Fruit fly (Drosophila melanogaster): ENCODE results near the gene CG32533.

The CG32533 gene

DNA sequence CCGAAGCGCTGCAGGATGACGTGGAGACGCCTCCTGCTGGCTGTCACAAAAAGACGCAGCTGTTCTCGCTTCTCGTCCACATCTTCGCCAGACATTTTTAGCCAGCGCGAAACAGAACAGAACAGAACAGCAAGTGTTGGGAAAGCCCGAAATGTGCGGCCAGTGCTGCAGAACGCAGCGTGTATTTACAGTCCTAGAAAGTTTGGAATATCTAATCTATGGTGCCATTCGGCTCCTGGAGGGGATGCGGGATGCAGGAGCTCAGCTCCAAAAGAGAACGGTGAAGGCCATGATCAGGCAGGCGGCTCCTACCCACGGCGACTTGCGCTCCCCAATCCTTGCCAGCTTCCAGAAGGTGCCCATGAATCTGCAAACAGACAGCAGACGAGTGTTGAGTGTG, 15.1 kb upstream of the CG32533 start, which contains the start of gene CG12204:
TSS of gene CG12204 (minus strand) at position 117 of the 400 bp plus-strand sequence.
- peak in 1 of 2 experiments; percentile 18 for TF ChIP-seq ss (GFP tag; optimal IDR thresholded peaks at IDR 0.05)
- TF ChIP-seq OdsH (GFP tag; optimal IDR thresholded peaks at IDR 0.05), result no peak
- TF ChIP-seq lz (GFP tag; optimal IDR thresholded peaks at IDR 0.05), result peak; percentile 31
- TF ChIP-seq Eip78C (GFP tag), result peak; percentile 65
- peak; percentile 35 for TF ChIP-seq topi (GFP tag; optimal IDR thresholded peaks at IDR 0.05)
- TF ChIP-seq CG11762 (GFP tag; optimal IDR thresholded peaks at IDR 0.05; ENCODE audit: insufficient read depth), result no peak
- TF ChIP-seq esn (GFP tag; optimal IDR thresholded peaks at IDR 0.05), result peak; percentile 51
- peak; percentile 3 for TF ChIP-seq CG31627 (GFP tag; optimal IDR thresholded peaks at IDR 0.05)
- TF ChIP-seq cyc (GFP tag; optimal IDR thresholded peaks at IDR 0.05), result peak; percentile 35
- TF ChIP-seq svp (GFP tag), result no peak

DNA sequence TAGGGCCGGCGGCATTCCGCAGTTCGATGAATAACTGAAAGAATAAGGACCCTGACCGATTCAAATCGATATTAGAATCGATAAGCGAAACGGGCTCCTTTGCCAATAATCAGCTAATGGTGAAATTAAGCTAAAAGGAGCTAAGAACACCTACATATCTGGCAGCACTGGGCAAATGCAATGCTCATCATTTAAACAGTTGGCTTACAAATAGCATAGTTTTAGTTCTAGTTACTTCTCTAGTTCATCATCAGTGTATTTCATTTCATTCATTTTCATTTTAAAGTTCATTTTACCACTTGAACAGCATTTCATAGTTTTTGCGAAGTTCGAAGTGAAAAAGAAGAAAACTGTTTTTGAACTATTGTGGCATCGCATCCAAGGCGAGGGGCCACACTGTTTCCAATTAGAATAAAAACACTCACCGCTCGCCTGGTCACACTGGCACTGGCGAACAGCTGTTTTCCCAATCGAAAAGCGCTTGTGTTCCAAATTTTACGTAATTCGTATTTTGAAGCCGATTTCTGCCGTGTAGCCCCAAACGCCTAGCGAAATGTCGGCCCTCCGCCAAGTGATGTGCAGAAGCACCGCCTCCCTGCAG, 12.9 kb upstream of the CG32533 start, which contains the start of the genes pcm and ND-18:
TSS of gene pcm (minus strand) at position 28 of the 601 bp plus-strand sequence.
TSS of gene ND-18 (plus strand) at position 438 of the 601 bp plus-strand sequence.
- TF ChIP-seq Gug (GFP tag; IDR thresholded peaks at IDR 0.05) (no peak), Eip75B (GFP tag; optimal IDR thresholded peaks at IDR 0.05) (no peak), CG6163 (GFP tag; IDR thresholded peaks at IDR 0.05) (0 out of 3 replicates have a peak, but pooled peaks have one; percentile 17)

DNA sequence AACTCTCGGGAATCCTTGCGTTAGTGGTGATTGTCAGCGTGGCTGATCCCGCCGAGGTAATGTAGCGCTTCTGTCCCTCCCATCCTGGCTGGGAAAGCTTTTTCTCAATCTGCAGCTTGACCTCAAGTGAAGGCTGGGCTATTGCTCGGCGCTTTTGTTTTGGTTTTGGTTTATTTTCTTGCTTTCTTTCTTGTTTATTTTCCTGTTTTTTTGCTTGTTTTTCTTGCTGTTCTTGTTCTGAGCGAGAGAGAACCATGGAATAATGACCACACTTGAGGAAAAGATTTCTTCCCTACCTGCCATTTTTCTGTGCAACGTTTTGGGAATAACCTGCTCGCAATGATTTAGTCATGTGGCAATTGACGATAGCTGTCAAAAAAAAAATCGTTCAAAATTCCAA, 5.8 kb upstream of the CG32533 start:
- TF ChIP-seq CG15336 (GFP tag; IDR thresholded peaks at IDR 0.05) (peak; percentile 37), Ets96B (tag; optimal IDR thresholded peaks at IDR 0.05) (peak; percentile 73), CG8119 (GFP tag; IDR thresholded peaks at IDR 0.05) (peak; percentile 56), acj6 (GFP tag; optimal IDR thresholded peaks at IDR 0.05) (no peak), fd85E (GFP tag; optimal IDR thresholded peaks at IDR 0.05) (no peak), CG9139 (GFP tag; optimal IDR thresholded peaks at IDR 0.05) (peak; percentile 87), topi (GFP tag; optimal IDR thresholded peaks at IDR 0.05) (no peak), CG3032 (tag; optimal IDR thresholded peaks at IDR 0.05) (peak; percentile 68), CG6854 (GFP tag; optimal IDR thresholded peaks at IDR 0.05) (peak; percentile 37), dac (GFP tag; optimal IDR thresholded peaks at IDR 0.05) (no peak), salr (GFP tag; optimal IDR thresholded peaks at IDR 0.05) (peak in 1 of 2 experiments; percentile 53), CG11902 (GFP tag; optimal IDR thresholded peaks at IDR 0.05) (no peak), CG1621 (tag; optimal IDR thresholded peaks at IDR 0.05) (peak; percentile 76), fkh (GFP tag; optimal IDR thresholded peaks at IDR 0.05) (no peak), CG8319 (GFP tag; optimal IDR thresholded peaks at IDR 0.05) (no peak), CG6163 (GFP tag; IDR thresholded peaks at IDR 0.05) (peak; percentile 79; the same call in 2 of the 3 replicates), fd59A (GFP tag; optimal IDR thresholded peaks at IDR 0.05) (peak; percentile 31), eg (GFP tag; IDR thresholded peaks at IDR 0.05) (peak; percentile 53; the same call in 2 of the 3 replicates), CG16779 (tag; optimal IDR thresholded peaks at IDR 0.05) (peak; percentile 62), dsx (GFP tag; optimal IDR thresholded peaks at IDR 0.05; ENCODE audit: poor library complexity, severe bottlenecking) (peak; percentile 66), ss (GFP tag; optimal IDR thresholded peaks at IDR 0.05) (peak; percentile 86 to 91), lz (GFP tag; optimal IDR thresholded peaks at IDR 0.05) (no peak)

DNA sequence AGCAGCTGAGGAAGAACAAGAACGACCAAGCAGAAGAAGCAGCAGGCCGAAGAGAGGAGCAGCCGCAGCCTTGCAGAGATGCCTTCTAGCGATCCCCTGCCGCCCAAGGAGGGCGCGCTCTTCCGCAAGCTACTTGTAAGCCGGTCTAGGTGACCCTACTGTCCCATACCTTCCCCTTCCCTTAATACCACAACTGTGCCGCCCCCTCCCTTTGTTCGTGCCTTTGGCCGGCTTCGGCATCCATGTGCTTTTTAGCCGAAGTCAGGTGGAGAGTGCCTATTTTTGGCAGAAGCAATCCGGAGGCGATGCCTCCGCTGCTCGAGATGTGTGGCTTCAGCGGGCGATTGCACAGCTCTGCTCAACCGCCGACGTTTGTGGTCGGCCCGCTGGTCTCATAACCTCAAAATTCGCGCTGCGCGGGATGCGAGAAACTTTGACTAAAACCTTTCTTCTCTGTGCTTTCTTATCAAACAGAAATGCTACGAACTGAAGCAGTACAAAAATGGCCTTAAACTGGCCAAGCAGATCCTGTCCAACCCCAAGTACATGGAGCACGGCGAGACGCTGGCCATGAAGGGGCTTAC, 1.4 kb upstream of the CG32533 start:
- TF ChIP-seq esn (GFP tag; optimal IDR thresholded peaks at IDR 0.05) (no peak), CG6854 (GFP tag; optimal IDR thresholded peaks at IDR 0.05) (no peak), pdm3 (GFP tag; optimal IDR thresholded peaks at IDR 0.05) (no peak), CG6808 (GFP tag; optimal IDR thresholded peaks at IDR 0.05) (no peak), Ets21C (GFP tag; optimal IDR thresholded peaks at IDR 0.05) (no peak), CG3919 (GFP tag; optimal IDR thresholded peaks at IDR 0.05) (no peak), Hr39 (GFP tag; optimal IDR thresholded peaks at IDR 0.05) (no peak), CG8119 (GFP tag; IDR thresholded peaks at IDR 0.05) (no peak), Hr38 (GFP tag; optimal IDR thresholded peaks at IDR 0.05) (no peak), net (GFP tag; optimal IDR thresholded peaks at IDR 0.05) (no peak), CG6276 (GFP tag; optimal IDR thresholded peaks at IDR 0.05) (no peak), CG7368 (GFP tag; optimal IDR thresholded peaks at IDR 0.05) (no peak), Blimp-1 (GFP tag; optimal IDR thresholded peaks at IDR 0.05) (no peak), CG11294 (GFP tag; IDR thresholded peaks at IDR 0.05) (no peak), Hr4 (GFP tag; optimal IDR thresholded peaks at IDR 0.05) (no peak), CG3032 (tag; optimal IDR thresholded peaks at IDR 0.05) (no peak), Lpt (GFP tag; optimal IDR thresholded peaks at IDR 0.05) (no peak), cyc (GFP tag; optimal IDR thresholded peaks at IDR 0.05) (no peak)

Data from whole organism, prepupa.